Worm (Caenorhabditis elegans) whole organism, L3 larva: Measurements from ENCODE around the gene F35F10.1.

ENCODE experiments used
- daf-12 ChIP-seq: fragments of 150-350 bp; optimal IDR thresholded peaks from 2 replicates; lab custom pipeline; 2014; ENCODE audit warnings: missing biosample characterization, missing genetic modification reagents, missing genetic modification characterization
- mdl-1 ChIP-seq: fragments of 150-350 bp; optimal IDR thresholded peaks from 2 replicates; lab custom pipeline; 2014; ENCODE audit warnings: missing biosample characterization, missing genetic modification characterization
- nhr-28 ChIP-seq: fragments of 150-350 bp; optimal IDR thresholded peaks from 2 replicates; lab custom pipeline; 2014; ENCODE audit warnings: missing biosample characterization, missing genetic modification characterization
- pqm-1 ChIP-seq: fragments of 150-350 bp; optimal IDR thresholded peaks from 2 replicates; lab custom pipeline; 2017; ENCODE audit warnings: missing biosample characterization, missing genetic modification characterization, inconsistent platforms
- snpc-4 ChIP-seq: fragments of 150-350 bp; optimal IDR thresholded peaks from 2 replicates; lab custom pipeline; 2014; ENCODE audit warnings: missing biosample characterization, missing genetic modification characterization
- unc-39 ChIP-seq: sonication (generic microtip); optimal IDR thresholded peaks from 4 replicates; lab custom pipeline; 2017; ENCODE audit warnings: missing biosample characterization, missing genetic modification characterization
- zag-1 ChIP-seq: fragments of 150-350 bp; optimal IDR thresholded peaks from 2 replicates; lab custom pipeline; 2014; ENCODE audit warnings: missing biosample characterization, missing genetic modification characterization
- ztf-11 ChIP-seq: fragments of 150-350 bp; optimal IDR thresholded peaks from 2 replicates; lab custom pipeline; 2014; ENCODE audit warnings: missing biosample characterization, missing genetic modification characterization

- TF ChIP-seq nhr-28 (tag; lab: Kevin White, UChicago), result no peak
- TF ChIP-seq zag-1 (tag; lab: Kevin White, UChicago), result no peak
- TF ChIP-seq mdl-1 (tag; lab: Kevin White, UChicago), result no peak
- TF ChIP-seq unc-39, result no peak
- TF ChIP-seq pqm-1 (tag; lab: Kevin White, UChicago), result no peak
- TF ChIP-seq daf-12, result no peak
- no peak for TF ChIP-seq snpc-4 (tag; lab: Kevin White, UChicago)
- TF ChIP-seq ztf-11 (tag; lab: Kevin White, UChicago), result no peak
Measured at ce11 chrV:3280009-3280408, 36.1 kb upstream of the F35F10.1 start, which contains the start of gene T28A11.2.
